Worm (Caenorhabditis elegans) whole organism, L4/young adult: ENCODE measurements around the gene R74.8.
A peak's percentile ranks its signal among the peaks of the same experiment; 100 is the strongest.

Experiments used
- W03F9.2 ChIP-seq: fragments of 150-350 bp; optimal IDR thresholded peaks from 2 replicates; lab custom pipeline; 2014; ENCODE audit warnings: missing biosample characterization, missing genetic modification characterization
- him-1 ChIP-seq: sonication (generic microtip); optimal IDR thresholded peaks from 2 replicates; lab custom pipeline; 2016; ENCODE audit warnings: missing genotype, missing genetic modification reagents, missing genetic modification characterization, missing compliant biosample characterization

ce11 chrIII:4223668-4224127 is 17.6 kb downstream of the R74.8 start:
- TF ChIP-seq him-1 (peak; percentile 71), W03F9.2 (tag; lab: Kevin White, UChicago) (peak; percentile 41)
